Worm (Caenorhabditis elegans): ENCODE results near the gene clec-213.
A peak's percentile ranks its signal among the peaks of the same experiment; 100 is the strongest.

Gene clec-213

ce11 chrV:7570955-7571354 is 34.0 kb upstream of the clec-213 start, which contains the start of gene F19F10.14:
TSS of gene F19F10.14 (minus strand) at chrV:7571055.
- TF ChIP-seq mab-9 (GFP tag; IDR thresholded peaks at IDR 0.05) (no peak), nhr-28 (tag; optimal IDR thresholded peaks at IDR 0.05) (no peak), C34B4.2 (tag; optimal IDR thresholded peaks at IDR 0.05) (no peak), lin-35 (GFP tag; optimal IDR thresholded peaks at IDR 0.05) (no peak), mdl-1 (tag; optimal IDR thresholded peaks at IDR 0.05) (no peak), blmp-1 (tag; optimal IDR thresholded peaks at IDR 0.05) (no peak), lin-13 (GFP tag; optimal IDR thresholded peaks at IDR 0.05) (no peak), nhr-84 (tag; optimal IDR thresholded peaks at IDR 0.05) (no peak), isw-1 (GFP tag; IDR thresholded peaks at IDR 0.05) (no peak), C16A3.4 (tag; optimal IDR thresholded peaks at IDR 0.05) (no peak), sptf-1 (tag; optimal IDR thresholded peaks at IDR 0.05) (no peak), unc-30 (tag; optimal IDR thresholded peaks at IDR 0.05) (no peak), lin-15B (tag; optimal IDR thresholded peaks at IDR 0.05) (no peak), mef-2 (tag; optimal IDR thresholded peaks at IDR 0.05) (no peak)

- TF ChIP-seq lin-39 (tag; optimal IDR thresholded peaks at IDR 0.05) (peak; percentile 48), lin-15B (tag; optimal IDR thresholded peaks at IDR 0.05) (peak; percentile 63), unc-86 (tag; optimal IDR thresholded peaks at IDR 0.05) (peak; percentile 53), ama-1 (optimal IDR thresholded peaks at IDR 0.05) (peak; percentile 29), nhr-85 (tag) (peak; percentile 81), blmp-1 (tag; optimal IDR thresholded peaks at IDR 0.05) (peak; percentile 66), nhr-47 (tag; optimal IDR thresholded peaks at IDR 0.05) (peak; percentile 81), swsn-7 (tag; optimal IDR thresholded peaks at IDR 0.05) (peak; percentile 80), lin-14 (GFP tag; optimal IDR thresholded peaks at IDR 0.05) (peak; percentile 66), nhr-11 (tag; optimal IDR thresholded peaks at IDR 0.05) (no peak), nhr-71 (tag; optimal IDR thresholded peaks at IDR 0.05) (peak; percentile 84), elt-3 (tag; optimal IDR thresholded peaks at IDR 0.05) (peak in 2 of 6 experiments; percentile 23 to 35), C34B4.2 (tag; optimal IDR thresholded peaks at IDR 0.05) (no peak), aly-2 (tag; optimal IDR thresholded peaks at IDR 0.05) (no peak), unc-30 (tag; optimal IDR thresholded peaks at IDR 0.05) (no peak), irx-1 (tag; optimal IDR thresholded peaks at IDR 0.05) (peak; percentile 46), mep-1 (tag; optimal IDR thresholded peaks at IDR 0.05) (peak; percentile 87), skn-1 (tag; optimal IDR thresholded peaks at IDR 0.05) (peak; percentile 54), unc-130 (tag; optimal IDR thresholded peaks at IDR 0.05) (peak; percentile 71), mdl-1 (tag; optimal IDR thresholded peaks at IDR 0.05) (peak in 1 of 2 experiments; percentile 41), fkh-8 (tag; optimal IDR thresholded peaks at IDR 0.05) (peak; percentile 33), snpc-4 (tag; optimal IDR thresholded peaks at IDR 0.05) (peak; percentile 41), Y116A8C.19 (tag; optimal IDR thresholded peaks at IDR 0.05; ENCODE audit: borderline replicate concordance) (no peak), C16A3.4 (tag; optimal IDR thresholded peaks at IDR 0.05) (peak; percentile 74), ceh-88 (GFP tag; IDR thresholded peaks at IDR 0.05) (no peak), xbp-1 (tag; optimal IDR thresholded peaks at IDR 0.05) (peak; percentile 72), nhr-20 (tag; optimal IDR thresholded peaks at IDR 0.05) (peak; percentile 77), lir-3 (tag; optimal IDR thresholded peaks at IDR 0.05; ENCODE audit: poor library complexity) (peak; percentile 18), fkh-4 (tag; optimal IDR thresholded peaks at IDR 0.05; ENCODE audit: borderline replicate concordance) (no peak), F16B12.6 (tag; optimal IDR thresholded peaks at IDR 0.05) (peak; percentile 36), zag-1 (tag; optimal IDR thresholded peaks at IDR 0.05) (no peak), nhr-237 (tag; optimal IDR thresholded peaks at IDR 0.05) (no peak), pax-3 (tag; optimal IDR thresholded peaks at IDR 0.05) (no peak), alr-1 (tag; optimal IDR thresholded peaks at IDR 0.05; ENCODE audit: borderline replicate concordance) (no peak), egl-13 (tag; optimal IDR thresholded peaks at IDR 0.05) (no peak), jun-1 (tag; optimal IDR thresholded peaks at IDR 0.05) (peak; percentile 30), ceh-90 (tag; optimal IDR thresholded peaks at IDR 0.05) (no peak), isw-1 (GFP tag; IDR thresholded peaks at IDR 0.05) (peak; percentile 53), fkh-10 (GFP tag; optimal IDR thresholded peaks at IDR 0.05) (no peak), fos-1 (tag; optimal IDR thresholded peaks at IDR 0.05) (peak; percentile 34), nhr-76 (tag; optimal IDR thresholded peaks at IDR 0.05) (no peak), grh-1 (GFP tag; IDR thresholded peaks at IDR 0.05) (peak; percentile 64), egl-27 (tag; optimal IDR thresholded peaks at IDR 0.05) (no peak), dpl-1 (GFP tag; optimal IDR thresholded peaks at IDR 0.05) (peak; percentile 68 to 79 (median 79)), nhr-19 (GFP tag; conservative IDR thresholded peaks at IDR 0.05) (peak; percentile 70)
These were observed 29.4 kb upstream of the clec-213 start, which contains the start of the genes snu-66 and ints-9 for ce11 chrV:7575563-7575962. TSS of gene snu-66 (minus strand) at chrV:7575670. TSS of gene ints-9 (plus strand) at chrV:7575802.

Measured in whole organism, L1 larva.